Fruit fly (Drosophila melanogaster): ENCODE data around the gene SLIRP1.

The SLIRP1 gene

DNA sequence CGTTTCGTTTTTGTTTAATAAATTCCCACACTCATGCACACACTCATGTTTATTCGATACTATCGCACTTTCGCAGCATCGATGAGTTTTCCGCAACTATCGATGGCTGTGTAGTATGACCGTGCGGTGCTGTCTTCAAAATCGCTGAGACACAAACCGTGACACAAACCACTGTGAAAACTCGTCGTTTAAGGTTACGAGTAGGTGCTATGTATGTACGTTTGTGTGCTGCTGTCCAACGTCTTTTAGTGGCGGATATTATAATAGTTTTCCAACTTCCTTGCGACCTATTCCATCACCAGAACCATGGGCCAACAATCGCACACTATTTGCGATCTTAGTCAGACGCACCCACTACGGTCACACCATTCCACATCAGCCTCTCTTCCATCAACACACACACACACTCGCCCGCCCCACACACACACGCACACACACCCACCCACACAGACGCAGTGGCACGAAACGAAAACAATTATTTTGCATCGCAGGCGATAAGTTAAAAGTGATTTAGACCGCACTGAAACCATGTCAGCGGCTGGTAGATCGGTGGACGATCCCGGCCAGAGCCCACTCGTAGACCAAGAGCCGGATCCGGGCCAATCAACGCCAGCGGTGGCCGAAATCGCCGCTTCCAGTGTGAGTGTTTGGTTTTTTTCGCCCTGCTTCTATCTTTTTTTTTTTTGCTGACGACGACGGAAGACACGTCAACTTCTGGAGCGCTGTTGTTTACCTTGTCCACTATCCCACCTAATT is 5.0 kb upstream of the SLIRP1 start, which contains the start of the genes Dd and CG1486 (continued):
- TF ChIP-seq knrl (GFP tag; IDR thresholded peaks at IDR 0.05; ENCODE audit: partially characterized antibody) (peak; percentile 93), Hr3 (GFP tag; optimal IDR thresholded peaks at IDR 0.05) (no peak), en (GFP tag; optimal IDR thresholded peaks at IDR 0.05) (no peak), run (tag; optimal IDR thresholded peaks at IDR 0.05) (no peak), CG30403 (GFP tag; optimal IDR thresholded peaks at IDR 0.05) (peak; percentile 16), CG11696 (GFP tag; IDR thresholded peaks at IDR 0.05) (no peak), CG11723 (GFP tag; optimal IDR thresholded peaks at IDR 0.05) (no peak), CG10959 (GFP tag; IDR thresholded peaks at IDR 0.05) (no peak), chif (GFP tag; optimal IDR thresholded peaks at IDR 0.05) (no peak), CG16863 (GFP tag; optimal IDR thresholded peaks at IDR 0.05) (peak; percentile 49), E2f2 (GFP tag; IDR thresholded peaks at IDR 0.05) (peak; percentile 23; the same call in 1 of the 2 replicates), chinmo (GFP tag; IDR thresholded peaks at IDR 0.05; ENCODE audit: partially characterized antibody) (peak; percentile 80; the same call in 2 of the 4 replicates), Hey (tag; optimal IDR thresholded peaks at IDR 0.05) (no peak), CG7745 (tag; optimal IDR thresholded peaks at IDR 0.05) (no peak), CG2875 (GFP tag; optimal IDR thresholded peaks at IDR 0.05) (no peak), lbe (GFP tag; optimal IDR thresholded peaks at IDR 0.05) (no peak), CG32772 (GFP tag; IDR thresholded peaks at IDR 0.05) (no peak), gfzf (GFP tag; optimal IDR thresholded peaks at IDR 0.05) (peak; percentile 94), az2 (GFP tag; optimal IDR thresholded peaks at IDR 0.05) (no peak), CG4707 (GFP tag; optimal IDR thresholded peaks at IDR 0.05) (no peak), CG1233 (GFP tag; optimal IDR thresholded peaks at IDR 0.05) (no peak), CG17568 (GFP tag; optimal IDR thresholded peaks at IDR 0.05) (no peak), D19A (tag; optimal IDR thresholded peaks at IDR 0.05) (peak; percentile 17), Asciz (GFP tag; optimal IDR thresholded peaks at IDR 0.05) (no peak), grn (GFP tag; optimal IDR thresholded peaks at IDR 0.05) (no peak), sug (tag; optimal IDR thresholded peaks at IDR 0.05) (peak; percentile 18), Rfx (GFP tag; IDR thresholded peaks at IDR 0.05) (no peak), oc (tag; optimal IDR thresholded peaks at IDR 0.05) (no peak), Atf3 (GFP tag; optimal IDR thresholded peaks at IDR 0.05) (no peak), CG33213 (GFP tag; optimal IDR thresholded peaks at IDR 0.05) (peak; percentile 44), CG16779 (GFP tag; IDR thresholded peaks at IDR 0.05) (no peak), Xrp1 (GFP tag; IDR thresholded peaks at IDR 0.05) (no peak), CG17359 (tag; optimal IDR thresholded peaks at IDR 0.05) (no peak), CG2678 (tag; optimal IDR thresholded peaks at IDR 0.05) (no peak), exex (tag; optimal IDR thresholded peaks at IDR 0.05) (no peak), Taf1 (GFP tag; IDR thresholded peaks at IDR 0.05) (no peak), CG6791 (GFP tag; IDR thresholded peaks at IDR 0.05; ENCODE audit: partially characterized antibody) (peak; percentile 91), eyg (GFP tag; optimal IDR thresholded peaks at IDR 0.05) (no peak), zfh1 (GFP tag; IDR thresholded peaks at IDR 0.05) (no peak), zfh2 (GFP tag; optimal IDR thresholded peaks at IDR 0.05) (no peak), Chrac-16 (GFP tag; optimal IDR thresholded peaks at IDR 0.05) (no peak), Sry-β (GFP tag; optimal IDR thresholded peaks at IDR 0.05) (no peak), ac (GFP tag; optimal IDR thresholded peaks at IDR 0.05) (no peak), bigmax (GFP tag; optimal IDR thresholded peaks at IDR 0.05) (peak; percentile 66), prd (optimal IDR thresholded peaks at IDR 0.05) (no peak), prd (GFP tag; IDR thresholded peaks at IDR 0.05) (no peak), Nf-YA (GFP tag; IDR thresholded peaks at IDR 0.05) (no peak), cwo (GFP tag; optimal IDR thresholded peaks at IDR 0.05) (no peak), CG30431 (GFP tag; optimal IDR thresholded peaks at IDR 0.05) (no peak), Atf-2 (GFP tag; optimal IDR thresholded peaks at IDR 0.05) (peak; percentile 3)

All from whole organism, embryonic.